ENCODE assay signal across 1 fruit fly cellular context in the genomic region with DNA sequence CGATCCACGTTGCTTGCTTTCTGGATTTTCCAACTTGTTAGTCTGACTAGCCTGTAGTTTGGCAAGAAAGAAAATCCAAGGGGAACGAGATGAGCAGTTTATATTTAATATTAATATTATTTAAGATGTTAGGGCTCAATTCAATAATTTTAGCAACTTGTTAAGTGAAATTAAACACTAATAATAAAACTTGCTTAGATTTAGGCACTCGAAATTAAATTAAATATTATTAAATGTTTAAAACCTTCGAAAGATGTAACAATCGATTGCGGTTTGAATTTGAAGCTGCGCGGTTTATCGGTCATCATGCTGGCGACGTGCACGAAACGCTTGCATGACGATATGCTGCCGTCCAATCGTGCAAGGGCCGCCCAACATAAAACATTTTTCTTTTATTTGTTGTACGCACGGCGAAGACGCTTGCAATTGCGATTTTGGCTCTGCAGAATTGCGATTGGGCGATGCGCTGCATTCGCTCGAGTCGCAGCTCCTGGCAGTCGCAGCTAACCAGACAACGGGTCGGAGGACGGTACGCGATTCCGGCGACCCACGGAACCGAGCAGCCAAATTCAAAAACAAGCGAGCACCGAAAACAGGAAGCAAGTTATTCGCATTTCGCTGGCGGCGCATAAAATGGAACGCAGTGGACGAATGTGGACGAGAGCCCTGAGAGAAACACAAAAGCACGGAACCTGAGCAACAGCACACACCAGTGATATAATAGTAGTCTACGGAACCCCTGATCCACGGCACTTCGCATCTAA.
TF ChIP-seq lines count a peak whose summit lies in the region.

A gene (minus strand): TSS at position 51 of the 764 bp plus-strand sequence.
A gene (plus strand): TSS at position 353 of the 764 bp plus-strand sequence.

TF ChIP-seq in whole organism, embryonic, 481 proteins besides CTCF, POLR2A, EP300 and RAD21 (continued from another document and continues in another):
- no peak for TF ChIP-seq BtbVII (GFP tag; optimal IDR thresholded peaks at IDR 0.05; lab: Kevin White, UChicago)
- TF ChIP-seq vvl (GFP tag; IDR thresholded peaks at IDR 0.05; lab: Robert Waterston, UW), result peak; percentile 95
- no peak for TF ChIP-seq sqz (GFP tag; optimal IDR thresholded peaks at IDR 0.05; lab: Kevin White, UChicago)
- TF ChIP-seq lola (GFP tag; optimal IDR thresholded peaks at IDR 0.05; lab: Kevin White, UChicago), result peak in 1 of 3 experiments; percentile 84
- TF ChIP-seq Vsx1 (GFP tag; optimal IDR thresholded peaks at IDR 0.05; lab: Kevin White, UChicago), result no peak
- TF ChIP-seq crp (GFP tag; optimal IDR thresholded peaks at IDR 0.05; lab: Kevin White, UChicago), result peak in 1 of 2 experiments; percentile 57
- TF ChIP-seq CG4707 (GFP tag; optimal IDR thresholded peaks at IDR 0.05; lab: Kevin White, UChicago), result no peak
- peak; percentile 89 for TF ChIP-seq onecut (GFP tag; IDR thresholded peaks at IDR 0.05; lab: Robert Waterston, UW)
- TF ChIP-seq CG3407 (GFP tag; optimal IDR thresholded peaks at IDR 0.05; lab: Kevin White, UChicago), result peak; percentile 47
- peak; percentile 68 for TF ChIP-seq ftz-f1 (GFP tag; optimal IDR thresholded peaks at IDR 0.05; lab: Kevin White, UChicago)
- TF ChIP-seq NC2β (GFP tag; optimal IDR thresholded peaks at IDR 0.05; lab: Kevin White, UChicago), result peak; percentile 85
- TF ChIP-seq CG17568 (GFP tag; optimal IDR thresholded peaks at IDR 0.05; lab: Kevin White, UChicago), result no peak
- no peak for TF ChIP-seq odd (GFP tag; optimal IDR thresholded peaks at IDR 0.05; lab: Kevin White, UChicago)
- TF ChIP-seq CG4404 (GFP tag; IDR thresholded peaks at IDR 0.05; lab: Robert Waterston, UW), result peak; percentile 88
- TF ChIP-seq CG8478 (optimal IDR thresholded peaks at IDR 0.05; lab: Kevin White, UChicago), result no peak
- peak; percentile 87 for TF ChIP-seq CG14050 (GFP tag; IDR thresholded peaks at IDR 0.05; lab: Robert Waterston, UW)
- TF ChIP-seq CG10267 (tag; optimal IDR thresholded peaks at IDR 0.05; lab: Kevin White, UChicago), result peak; percentile 57
- peak; percentile 87 for TF ChIP-seq az2 (GFP tag; optimal IDR thresholded peaks at IDR 0.05; lab: Kevin White, UChicago)
- TF ChIP-seq CG11456 (GFP tag; IDR thresholded peaks at IDR 0.05; lab: Robert Waterston, UW), result peak; percentile 95
- peak; percentile 68 for TF ChIP-seq Drgx (GFP tag; IDR thresholded peaks at IDR 0.05; lab: Robert Waterston, UW)
- peak; percentile 59; the same call in 1 of the 2 replicates for TF ChIP-seq CG4360 (GFP tag; IDR thresholded peaks at IDR 0.05; lab: Robert Waterston, UW)
- TF ChIP-seq bigmax (GFP tag; optimal IDR thresholded peaks at IDR 0.05; lab: Kevin White, UChicago), result no peak
- peak; percentile 82 for TF ChIP-seq peb (GFP tag; IDR thresholded peaks at IDR 0.05; lab: Robert Waterston, UW)
- TF ChIP-seq CG4820 (GFP tag; optimal IDR thresholded peaks at IDR 0.05; lab: Kevin White, UChicago), result peak; percentile 82
- TF ChIP-seq Atf6 (GFP tag; IDR thresholded peaks at IDR 0.05; lab: Robert Waterston, UW), result peak; percentile 88
- peak; percentile 35 for TF ChIP-seq CG1233 (GFP tag; optimal IDR thresholded peaks at IDR 0.05; lab: Kevin White, UChicago)
- TF ChIP-seq H2.0 (GFP tag; IDR thresholded peaks at IDR 0.05; lab: Robert Waterston, UW), result peak; percentile 95
- TF ChIP-seq dati (GFP tag; IDR thresholded peaks at IDR 0.05; lab: Robert Waterston, UW), result peak; percentile 73
- TF ChIP-seq CG9932 (GFP tag; IDR thresholded peaks at IDR 0.05; lab: Robert Waterston, UW), result peak; percentile 95
- peak; percentile 77 for TF ChIP-seq CG13624 (GFP tag; optimal IDR thresholded peaks at IDR 0.05; lab: Kevin White, UChicago)
- TF ChIP-seq dpn (GFP tag; optimal IDR thresholded peaks at IDR 0.05; lab: Kevin White, UChicago), result peak in 1 of 2 experiments; percentile 90
- TF ChIP-seq HmgZ (tag; optimal IDR thresholded peaks at IDR 0.05; lab: Kevin White, UChicago), result peak; percentile 70
- TF ChIP-seq CG31365 (tag; optimal IDR thresholded peaks at IDR 0.05; lab: Kevin White, UChicago), result no peak
- peak; percentile 92 for TF ChIP-seq CG33213 (GFP tag; optimal IDR thresholded peaks at IDR 0.05; lab: Kevin White, UChicago)
- TF ChIP-seq oc (tag; optimal IDR thresholded peaks at IDR 0.05; lab: Kevin White, UChicago), result no peak
- no peak for TF ChIP-seq CG6654 (GFP tag; optimal IDR thresholded peaks at IDR 0.05; lab: Kevin White, UChicago)
- no peak for TF ChIP-seq ATbp (GFP tag; optimal IDR thresholded peaks at IDR 0.05; lab: Kevin White, UChicago)
- peak; percentile 63 for TF ChIP-seq caup (GFP tag; optimal IDR thresholded peaks at IDR 0.05; lab: Kevin White, UChicago; ENCODE audit: severe bottlenecking)
- TF ChIP-seq stc (GFP tag; IDR thresholded peaks at IDR 0.05; lab: Robert Waterston, UW), result peak; percentile 68; the same call in 1 of the 2 replicates
- peak; percentile 85 for TF ChIP-seq Chrac-16 (GFP tag; optimal IDR thresholded peaks at IDR 0.05; lab: Kevin White, UChicago)
- peak; percentile 88 for TF ChIP-seq CG1024 (GFP tag; IDR thresholded peaks at IDR 0.05; lab: Robert Waterston, UW)
- peak; percentile 48 for TF ChIP-seq Fer2 (tag; optimal IDR thresholded peaks at IDR 0.05; lab: Kevin White, UChicago)
- TF ChIP-seq CG11560 (tag; IDR thresholded peaks at IDR 0.05; lab: Robert Waterston, UW), result peak; percentile 40; the same call in 1 of the 3 replicates
- peak; percentile 93 for TF ChIP-seq CG4282 (GFP tag; optimal IDR thresholded peaks at IDR 0.05; lab: Kevin White, UChicago)
- no peak for TF ChIP-seq insv (GFP tag; optimal IDR thresholded peaks at IDR 0.05; lab: Kevin White, UChicago)
- peak; percentile 57 for TF ChIP-seq slou (GFP tag; optimal IDR thresholded peaks at IDR 0.05; lab: Kevin White, UChicago)
- no peak for TF ChIP-seq CG15011 (GFP tag; optimal IDR thresholded peaks at IDR 0.05; lab: Kevin White, UChicago)
- peak; percentile 76 for TF ChIP-seq CG13123 (GFP tag; optimal IDR thresholded peaks at IDR 0.05; lab: Kevin White, UChicago)
- TF ChIP-seq CG11696 (GFP tag; IDR thresholded peaks at IDR 0.05; lab: Robert Waterston, UW), result peak; percentile 52
- peak; percentile 96 for TF ChIP-seq tin (GFP tag; optimal IDR thresholded peaks at IDR 0.05; lab: Kevin White, UChicago)
- peak; percentile 92 for TF ChIP-seq CG13424 (tag; optimal IDR thresholded peaks at IDR 0.05; lab: Kevin White, UChicago)
- peak; percentile 30; the same call in 1 of the 2 replicates for TF ChIP-seq CG2129 (GFP tag; IDR thresholded peaks at IDR 0.05; lab: Robert Waterston, UW; ENCODE audit: partially characterized antibody)
- peak; percentile 69 for TF ChIP-seq gt (GFP tag; IDR thresholded peaks at IDR 0.05; lab: Robert Waterston, UW)
- peak; percentile 91 for TF ChIP-seq CG6272 (GFP tag; IDR thresholded peaks at IDR 0.05; lab: Robert Waterston, UW)
- TF ChIP-seq HHEX (GFP tag; optimal IDR thresholded peaks at IDR 0.05; lab: Kevin White, UChicago), result peak; percentile 44
- peak; percentile 84 for TF ChIP-seq CG17829 (tag; optimal IDR thresholded peaks at IDR 0.05; lab: Kevin White, UChicago)
- no peak for TF ChIP-seq ERR (GFP tag; optimal IDR thresholded peaks at IDR 0.05; lab: Kevin White, UChicago)
- TF ChIP-seq CG18599 (GFP tag; optimal IDR thresholded peaks at IDR 0.05; lab: Kevin White, UChicago), result no peak
- TF ChIP-seq Dip3 (GFP tag; optimal IDR thresholded peaks at IDR 0.05; lab: Kevin White, UChicago), result peak; percentile 83
- TF ChIP-seq CG9437 (GFP tag; optimal IDR thresholded peaks at IDR 0.05; lab: Kevin White, UChicago), result peak; percentile 47
- peak; percentile 99 for TF ChIP-seq CG1792 (GFP tag; optimal IDR thresholded peaks at IDR 0.05; lab: Kevin White, UChicago)
- no peak for TF ChIP-seq YL-1 (GFP tag; optimal IDR thresholded peaks at IDR 0.05; lab: Kevin White, UChicago)
- peak; percentile 79 for TF ChIP-seq CG11398 (GFP tag; optimal IDR thresholded peaks at IDR 0.05; lab: Kevin White, UChicago)
- peak; percentile 73 for TF ChIP-seq inv (GFP tag; IDR thresholded peaks at IDR 0.05; lab: Robert Waterston, UW; ENCODE audit: partially characterized antibody)
- TF ChIP-seq kah (GFP tag; optimal IDR thresholded peaks at IDR 0.05; lab: Kevin White, UChicago), result no peak
- peak; percentile 83 for TF ChIP-seq fu2 (GFP tag; optimal IDR thresholded peaks at IDR 0.05; lab: Kevin White, UChicago)
- TF ChIP-seq TFAM (GFP tag; optimal IDR thresholded peaks at IDR 0.05; lab: Kevin White, UChicago), result no peak
- peak; percentile 55 for TF ChIP-seq Elba2 (GFP tag; optimal IDR thresholded peaks at IDR 0.05; lab: Kevin White, UChicago)
- TF ChIP-seq Ada2b (GFP tag; IDR thresholded peaks at IDR 0.05; lab: Robert Waterston, UW), result peak; percentile 90
- peak; percentile 96 for TF ChIP-seq Rfx (GFP tag; IDR thresholded peaks at IDR 0.05; lab: Robert Waterston, UW)
- no peak for TF ChIP-seq pita (GFP tag; optimal IDR thresholded peaks at IDR 0.05; lab: Kevin White, UChicago)
- TF ChIP-seq hbn (GFP tag; IDR thresholded peaks at IDR 0.05; lab: Robert Waterston, UW; ENCODE audit: partially characterized antibody), result peak; percentile 63
- peak; percentile 64 for TF ChIP-seq CG31224 (GFP tag; IDR thresholded peaks at IDR 0.05; lab: Robert Waterston, UW)
- TF ChIP-seq twi (tag; optimal IDR thresholded peaks at IDR 0.05; lab: Kevin White, UChicago), result peak; percentile 37
- no peak for TF ChIP-seq grn (GFP tag; optimal IDR thresholded peaks at IDR 0.05; lab: Kevin White, UChicago)
- TF ChIP-seq abd-A (tag; optimal IDR thresholded peaks at IDR 0.05; lab: Kevin White, UChicago), result no peak
- TF ChIP-seq Ravus (GFP tag; IDR thresholded peaks at IDR 0.05; lab: Robert Waterston, UW), result peak; percentile 35
- peak; percentile 92 for TF ChIP-seq CG1647 (GFP tag; optimal IDR thresholded peaks at IDR 0.05; lab: Kevin White, UChicago)
- TF ChIP-seq sc (optimal IDR thresholded peaks at IDR 0.05; lab: Kevin White, UChicago), result no peak
- no peak for TF ChIP-seq sc (GFP tag; optimal IDR thresholded peaks at IDR 0.05; lab: Kevin White, UChicago)
- TF ChIP-seq sisA (GFP tag; IDR thresholded peaks at IDR 0.05; lab: Robert Waterston, UW), result peak; percentile 93
- peak; percentile 34; the same call in 1 of the 2 replicates for TF ChIP-seq seq (GFP tag; IDR thresholded peaks at IDR 0.05; lab: Robert Waterston, UW)
- peak; percentile 94 for TF ChIP-seq Opbp (GFP tag; IDR thresholded peaks at IDR 0.05; lab: Robert Waterston, UW; ENCODE audit: partially characterized antibody)
- no peak for TF ChIP-seq Jarid2 (GFP tag; optimal IDR thresholded peaks at IDR 0.05; lab: Kevin White, UChicago)
- TF ChIP-seq rib (GFP tag; IDR thresholded peaks at IDR 0.05; lab: Robert Waterston, UW), result peak; percentile 57; the same call in 1 of the 2 replicates
- TF ChIP-seq Spps (tag; optimal IDR thresholded peaks at IDR 0.05; lab: Kevin White, UChicago), result no peak
- TF ChIP-seq nom (GFP tag; optimal IDR thresholded peaks at IDR 0.05; lab: Kevin White, UChicago), result no peak
- no peak for TF ChIP-seq ash1 (GFP tag; optimal IDR thresholded peaks at IDR 0.05; lab: Kevin White, UChicago)
- TF ChIP-seq CG34422 (GFP tag; IDR thresholded peaks at IDR 0.05; lab: Robert Waterston, UW), result peak; percentile 94
- TF ChIP-seq CG15601 (tag; optimal IDR thresholded peaks at IDR 0.05; lab: Kevin White, UChicago), result peak; percentile 76
- TF ChIP-seq CG11695 (GFP tag; IDR thresholded peaks at IDR 0.05; lab: Robert Waterston, UW), result peak; percentile 29; the same call in 1 of the 3 replicates
- peak; percentile 69 for TF ChIP-seq BEAF-32 (GFP tag; optimal IDR thresholded peaks at IDR 0.05; lab: Kevin White, UChicago)
- peak; percentile 53 for TF ChIP-seq NK7.1 (GFP tag; optimal IDR thresholded peaks at IDR 0.05; lab: Kevin White, UChicago)
- peak; percentile 83 for TF ChIP-seq row (GFP tag; IDR thresholded peaks at IDR 0.05; lab: Robert Waterston, UW)
- peak; percentile 70; the same call in 2 of the 3 replicates for TF ChIP-seq croc (GFP tag; conservative IDR thresholded peaks at IDR 0.05; lab: Robert Waterston, UW)
- peak; percentile 60 for TF ChIP-seq Fer3 (tag; optimal IDR thresholded peaks at IDR 0.05; lab: Kevin White, UChicago)
- peak; percentile 79 for TF ChIP-seq pnt (GFP tag; optimal IDR thresholded peaks at IDR 0.05; lab: Kevin White, UChicago)
- TF ChIP-seq Rx (GFP tag; IDR thresholded peaks at IDR 0.05; lab: Robert Waterston, UW), result peak; percentile 87
- peak; percentile 94 for TF ChIP-seq zfh1 (GFP tag; IDR thresholded peaks at IDR 0.05; lab: Robert Waterston, UW)
- TF ChIP-seq CG10565 (GFP tag; optimal IDR thresholded peaks at IDR 0.05; lab: Kevin White, UChicago), result no peak
- TF ChIP-seq CG4424 (GFP tag; optimal IDR thresholded peaks at IDR 0.05; lab: Kevin White, UChicago), result peak; percentile 87
- peak; percentile 61 for TF ChIP-seq CG17186 (GFP tag; optimal IDR thresholded peaks at IDR 0.05; lab: Kevin White, UChicago)
- peak; percentile 72 for TF ChIP-seq dan (GFP tag; IDR thresholded peaks at IDR 0.05; lab: Robert Waterston, UW)
- 0 out of 2 replicates have a peak, but pooled peaks have one; percentile 12 for TF ChIP-seq crol (GFP tag; IDR thresholded peaks at IDR 0.05; lab: Robert Waterston, UW)
- TF ChIP-seq Pdp1 (GFP tag; optimal IDR thresholded peaks at IDR 0.05; lab: Kevin White, UChicago), result peak; percentile 84 to 88
- TF ChIP-seq PHDP (tag; optimal IDR thresholded peaks at IDR 0.05; lab: Kevin White, UChicago), result peak; percentile 83
- no peak for TF ChIP-seq gsb-n (tag; optimal IDR thresholded peaks at IDR 0.05; lab: Kevin White, UChicago)
- TF ChIP-seq CG2678 (tag; optimal IDR thresholded peaks at IDR 0.05; lab: Kevin White, UChicago), result no peak
- no peak for TF ChIP-seq z (GFP tag; IDR thresholded peaks at IDR 0.05; lab: Robert Waterston, UW)
- peak; percentile 84 for TF ChIP-seq hb (GFP tag; IDR thresholded peaks at IDR 0.05; lab: Robert Waterston, UW; ENCODE audit: partially characterized antibody)
- peak; percentile 63 for TF ChIP-seq CG18619 (GFP tag; optimal IDR thresholded peaks at IDR 0.05; lab: Kevin White, UChicago)
- peak; percentile 22 for TF ChIP-seq CG10431 (GFP tag; optimal IDR thresholded peaks at IDR 0.05; lab: Kevin White, UChicago)
- peak; percentile 99 for TF ChIP-seq CG18764 (GFP tag; optimal IDR thresholded peaks at IDR 0.05; lab: Kevin White, UChicago)
- peak; percentile 76 for TF ChIP-seq ro (GFP tag; IDR thresholded peaks at IDR 0.05; lab: Robert Waterston, UW)
- TF ChIP-seq cato (GFP tag; optimal IDR thresholded peaks at IDR 0.05; lab: Kevin White, UChicago; ENCODE audit: borderline replicate concordance), result peak; percentile 64
- TF ChIP-seq CG7963 (GFP tag; IDR thresholded peaks at IDR 0.05; lab: Robert Waterston, UW; ENCODE audit: partially characterized antibody), result peak; percentile 86
- TF ChIP-seq Nf-YB (GFP tag; optimal IDR thresholded peaks at IDR 0.05; lab: Kevin White, UChicago), result no peak
- TF ChIP-seq bowl (GFP tag; IDR thresholded peaks at IDR 0.05; lab: Robert Waterston, UW), result peak; percentile 82
- TF ChIP-seq CG2120 (GFP tag; optimal IDR thresholded peaks at IDR 0.05; lab: Kevin White, UChicago), result peak; percentile 93
- TF ChIP-seq CG3281 (GFP tag; optimal IDR thresholded peaks at IDR 0.05; lab: Kevin White, UChicago), result no peak
